Worm (Caenorhabditis elegans) whole organism, early embryonic: ENCODE measurements around the gene F15H10.7.

Source experiments
- B0310.2 ChIP-seq: sonication (generic microtip); optimal IDR thresholded peaks from 2 replicates; lab custom pipeline; 2016; ENCODE audit warnings: mild to moderate bottlenecking, missing genetic modification characterization, missing compliant biosample characterization
- F13C5.2 ChIP-seq: sonication (generic microtip); optimal IDR thresholded peaks from 2 replicates; lab custom pipeline; 2017; ENCODE audit warnings: mild to moderate bottlenecking, missing genetic modification characterization, inconsistent platforms, missing compliant biosample characterization
- aly-1 ChIP-seq: sonication (generic microtip); optimal IDR thresholded peaks from 2 replicates; lab custom pipeline; 2016; ENCODE audit warnings: missing genetic modification characterization, missing compliant biosample characterization
- ama-1 ChIP-seq: fragments of 150-350 bp; optimal IDR thresholded peaks from 2 replicates; lab custom pipeline; 2014
- ceh-13 ChIP-seq: fragments of 200-800 bp; sonication (Bioruptor generic); optimal IDR thresholded peaks from 2 replicates; lab custom pipeline; 2018; ENCODE audit warnings: mild to moderate bottlenecking, missing genetic modification characterization, missing compliant biosample characterization
- ceh-36 ChIP-seq: sonication (generic microtip); optimal IDR thresholded peaks from 2 replicates; lab custom pipeline; 2016; ENCODE audit warnings: missing genetic modification characterization, inconsistent platforms, missing compliant biosample characterization
- ets-7 ChIP-seq: sonication (generic microtip); optimal IDR thresholded peaks from 2 replicates; lab custom pipeline; 2016; ENCODE audit warnings: missing genotype, missing genetic modification characterization, missing compliant biosample characterization
- flt-1 ChIP-seq: fragments of 200-800 bp; sonication (Bioruptor generic); IDR thresholded peaks from 2 replicates; pipeline ENCODE4 v1.3.6; 2022; ENCODE audit warnings: missing genetic modification characterization, missing compliant biosample characterization
- hmbx-1 ChIP-seq: sonication (generic microtip); optimal IDR thresholded peaks from 2 replicates; lab custom pipeline; 2016; ENCODE audit warnings: mild to moderate bottlenecking, missing genetic modification characterization, missing compliant biosample characterization
- hmg-4 ChIP-seq: fragments of 200-800 bp; sonication (Bioruptor generic); optimal IDR thresholded peaks from 2 replicates; lab custom pipeline; 2018; ENCODE audit warnings: mild to moderate bottlenecking, missing genetic modification characterization, missing compliant biosample characterization
- hnd-1 ChIP-seq: sonication (generic microtip); optimal IDR thresholded peaks from 2 replicates; lab custom pipeline; 2016; ENCODE audit warnings: missing genetic modification characterization, missing compliant biosample characterization
- pes-1 ChIP-seq: fragments of 200-800 bp; sonication (Bioruptor generic); IDR thresholded peaks from 2 replicates; pipeline ENCODE4 v1.3.6; 2022; ENCODE audit warnings: missing genetic modification reagents, missing genetic modification characterization, missing compliant biosample characterization
- scrt-1 ChIP-seq: fragments of 200-800 bp; sonication (Bioruptor generic); IDR thresholded peaks from 2 replicates; pipeline ENCODE4 v1.3.6; 2022; ENCODE audit warnings: missing genetic modification characterization, missing compliant biosample characterization
- sea-1 ChIP-seq: fragments of 200-800 bp; sonication (Bioruptor generic); conservative IDR thresholded peaks from 2 replicates; pipeline ENCODE4 v1.3.6; 2022; ENCODE audit warnings: missing genetic modification characterization, missing compliant biosample characterization
- tbx-11 ChIP-seq: fragments of 200-800 bp; sonication (Bioruptor generic); IDR thresholded peaks from 2 replicates; pipeline ENCODE4 v1.3.6; 2022; ENCODE audit warnings: missing genetic modification characterization, missing compliant biosample characterization
- tbx-37 ChIP-seq: fragments of 200-800 bp; sonication (Bioruptor generic); conservative IDR thresholded peaks from 2 replicates; pipeline ENCODE4 v1.3.6; 2022; ENCODE audit warnings: missing genetic modification reagents, missing genetic modification characterization, missing compliant biosample characterization
- tra-4 ChIP-seq: sonication (generic microtip); optimal IDR thresholded peaks from 2 replicates; lab custom pipeline; 2017; ENCODE audit warnings: missing genetic modification characterization, missing compliant biosample characterization

Gene F15H10.7

ce11 chrV:10432607-10433006 is 26.4 kb upstream of the F15H10.7 start:
- TF ChIP-seq tbx-11 (GFP tag; lab: Robert Waterston, UW) (no peak), hmbx-1 (tag; lab: Kevin White, UChicago) (no peak), tbx-37 (GFP tag; lab: Robert Waterston, UW) (no peak), F13C5.2 (tag; lab: Kevin White, UChicago) (no peak), tra-4 (no peak), B0310.2 (tag; lab: Kevin White, UChicago) (no peak)

ce11 chrV:10428608-10429007 is 22.4 kb upstream of the F15H10.7 start, which contains the start of gene tag-314:
Gene tag-314, minus strand, starts transcription at chrV:10428708.
- TF ChIP-seq ceh-13 (GFP tag; lab: Kevin White, UChicago) (no peak), F13C5.2 (tag; lab: Kevin White, UChicago) (no peak), hmbx-1 (tag; lab: Kevin White, UChicago) (no peak), flt-1 (GFP tag; lab: Robert Waterston, UW) (no peak), scrt-1 (no peak), pes-1 (GFP tag; lab: Robert Waterston, UW) (no peak), B0310.2 (tag; lab: Kevin White, UChicago) (no peak), tra-4 (no peak), hnd-1 (tag; lab: Kevin White, UChicago) (no peak), ets-7 (no peak)

- TF ChIP-seq hmg-4 (GFP tag; lab: Kevin White, UChicago) (no peak), ceh-36 (tag; lab: Kevin White, UChicago) (no peak), sea-1 (GFP tag; lab: Robert Waterston, UW) (no peak), ama-1 (lab: Kevin White, UChicago) (no peak)
These were observed 20.0 kb upstream of the F15H10.7 start, which contains the start of gene apc-10 for ce11 chrV:10426253-10426652. Gene apc-10, minus strand, starts transcription at chrV:10426353.

ce11 chrV:10425098-10425497 is 18.9 kb upstream of the F15H10.7 start, which contains the start of gene col-12:
Gene col-12, minus strand, starts transcription at chrV:10425198.
- TF ChIP-seq ama-1 (lab: Kevin White, UChicago) (no peak), B0310.2 (tag; lab: Kevin White, UChicago) (no peak), ceh-13 (GFP tag; lab: Kevin White, UChicago) (no peak), flt-1 (GFP tag; lab: Robert Waterston, UW) (no peak), aly-1 (tag; lab: Kevin White, UChicago) (no peak), pes-1 (GFP tag; lab: Robert Waterston, UW) (no peak), hmg-4 (GFP tag; lab: Kevin White, UChicago) (no peak), ceh-36 (tag; lab: Kevin White, UChicago) (no peak), hmbx-1 (tag; lab: Kevin White, UChicago) (no peak), sea-1 (GFP tag; lab: Robert Waterston, UW) (no peak)

ce11 chrV:10423511-10423910 is 17.3 kb upstream of the F15H10.7 start:
- TF ChIP-seq ceh-36 (tag; lab: Kevin White, UChicago) (no peak), ets-7 (no peak), F13C5.2 (tag; lab: Kevin White, UChicago) (no peak), ama-1 (lab: Kevin White, UChicago) (no peak), ceh-13 (GFP tag; lab: Kevin White, UChicago) (no peak), hmg-4 (GFP tag; lab: Kevin White, UChicago) (no peak), scrt-1 (no peak), tbx-37 (GFP tag; lab: Robert Waterston, UW) (no peak), hmbx-1 (tag; lab: Kevin White, UChicago) (no peak), flt-1 (GFP tag; lab: Robert Waterston, UW) (no peak), aly-1 (tag; lab: Kevin White, UChicago) (no peak), B0310.2 (tag; lab: Kevin White, UChicago) (no peak), pes-1 (GFP tag; lab: Robert Waterston, UW) (no peak), sea-1 (GFP tag; lab: Robert Waterston, UW) (no peak), tra-4 (no peak), tbx-11 (GFP tag; lab: Robert Waterston, UW) (no peak), hnd-1 (tag; lab: Kevin White, UChicago) (no peak)

ce11 chrV:10421802-10422201 is 15.6 kb upstream of the F15H10.7 start, which contains the start of gene col-13:
Gene col-13, minus strand, starts transcription at chrV:10421902.
- TF ChIP-seq F13C5.2 (tag; lab: Kevin White, UChicago) (no peak), ceh-13 (GFP tag; lab: Kevin White, UChicago) (no peak), tra-4 (no peak), B0310.2 (tag; lab: Kevin White, UChicago) (no peak), ets-7 (no peak), flt-1 (GFP tag; lab: Robert Waterston, UW) (no peak)

- TF ChIP-seq scrt-1 (no peak), ceh-13 (GFP tag; lab: Kevin White, UChicago) (no peak), ama-1 (lab: Kevin White, UChicago) (no peak), hmg-4 (GFP tag; lab: Kevin White, UChicago) (no peak), F13C5.2 (tag; lab: Kevin White, UChicago) (no peak), ceh-36 (tag; lab: Kevin White, UChicago) (no peak), sea-1 (GFP tag; lab: Robert Waterston, UW) (no peak), pes-1 (GFP tag; lab: Robert Waterston, UW) (no peak), B0310.2 (tag; lab: Kevin White, UChicago) (no peak), tra-4 (no peak), hmbx-1 (tag; lab: Kevin White, UChicago) (no peak), tbx-37 (GFP tag; lab: Robert Waterston, UW) (no peak), flt-1 (GFP tag; lab: Robert Waterston, UW) (no peak)
These were observed 12.7 kb upstream of the F15H10.7 start, which contains the start of gene F15H10.5 for ce11 chrV:10418961-10419360. Gene F15H10.5, minus strand, starts transcription at chrV:10419061.
